Worm (Caenorhabditis elegans) whole organism, L4 larva: ENCODE data around the gene M02F4.1.

Experiments
- D1046.2 ChIP-seq: fragments of 200-800 bp; sonication (Bioruptor generic); IDR thresholded peaks from 2 replicates; pipeline ENCODE4 v1.3.6; 2022; ENCODE audit warnings: missing genetic modification characterization, missing compliant biosample characterization
- F10B5.3 ChIP-seq: sonication (generic microtip); optimal IDR thresholded peaks from 2 replicates; lab custom pipeline; 2016; ENCODE audit warnings: mild to moderate bottlenecking, missing genetic modification characterization, missing compliant biosample characterization
- T20F7.1 ChIP-seq: fragments of 200-800 bp; sonication (Bioruptor generic); optimal IDR thresholded peaks from 2 replicates; lab custom pipeline; 2018; ENCODE audit warnings: mild to moderate bottlenecking, missing genetic modification characterization, missing compliant biosample characterization
- T26A8.4 ChIP-seq: fragments of 200-800 bp; sonication (Bioruptor generic); IDR thresholded peaks from 2 replicates; pipeline ENCODE4 v1.3.6; 2022; ENCODE audit warnings: missing genetic modification characterization, missing compliant biosample characterization
- aha-1 ChIP-seq: fragments of 150-350 bp; peaks from one replicate; lab custom pipeline; 2014; ENCODE audit warnings: missing biosample characterization, missing genetic modification characterization
- aly-2 ChIP-seq: sonication (generic microtip); optimal IDR thresholded peaks from 2 replicates; lab custom pipeline; 2018; ENCODE audit warnings: missing biosample characterization, missing genetic modification characterization
- ceh-28 ChIP-seq: fragments of 150-350 bp; optimal IDR thresholded peaks from 2 replicates; lab custom pipeline; 2014; ENCODE audit warnings: missing biosample characterization, missing genetic modification reagents, missing genetic modification characterization
- daf-16 ChIP-seq, 3 experiments: sonication (generic microtip); optimal IDR thresholded peaks; 2 replicates each; lab custom pipeline; 2016 to 2017; ENCODE audit warnings: missing genetic modification characterization in 3 of 3, missing genetic modification reagents in 3 of 3, mild to moderate bottlenecking in 2 of 3, missing compliant biosample characterization in 2 of 3, missing biosample characterization in 1 of 3, moderate library complexity in 1 of 3
- dmd-6 ChIP-seq: fragments of 200-800 bp; sonication (Bioruptor generic); IDR thresholded peaks from 2 replicates; pipeline ENCODE4 v1.3.6; 2022; ENCODE audit warnings: missing genetic modification reagents, missing genetic modification characterization, missing compliant biosample characterization
- dpl-1 ChIP-seq: fragments of 150-350 bp; optimal IDR thresholded peaks from 2 replicates; lab custom pipeline; 2014; ENCODE audit warnings: missing biosample characterization, missing genetic modification reagents, missing genetic modification characterization
- fos-1 ChIP-seq: fragments of 150-350 bp; optimal IDR thresholded peaks from 2 replicates; lab custom pipeline; 2014; ENCODE audit warnings: missing biosample characterization, missing genetic modification characterization
- gei-8 ChIP-seq: fragments of 200-800 bp; sonication (Bioruptor generic); optimal IDR thresholded peaks from 2 replicates; lab custom pipeline; 2018; ENCODE audit warnings: mild to moderate bottlenecking, missing genetic modification characterization, missing compliant biosample characterization
- hmg-1.1 ChIP-seq: fragments of 200-800 bp; sonication (Bioruptor generic); IDR thresholded peaks from 2 replicates; pipeline ENCODE4 v1.3.6; 2022; ENCODE audit warnings: missing genetic modification reagents, missing genetic modification characterization, missing compliant biosample characterization
- jun-1 ChIP-seq: fragments of 150-350 bp; optimal IDR thresholded peaks from 2 replicates; lab custom pipeline; 2014; ENCODE audit warnings: missing biosample characterization, missing genetic modification reagents, missing genetic modification characterization
- lim-7 ChIP-seq: fragments of 200-800 bp; sonication (Bioruptor generic); IDR thresholded peaks from 2 replicates; pipeline ENCODE4 v1.3.6; 2022; ENCODE audit warnings: missing genetic modification characterization, missing compliant biosample characterization
- lin-15B ChIP-seq: fragments of 150-350 bp; sonication (generic microtip); optimal IDR thresholded peaks from 3 replicates; lab custom pipeline; 2014; ENCODE audit warnings: missing biosample characterization, missing genetic modification characterization
- lsy-2 ChIP-seq, 2 experiments: fragments of 150-350 bp in 1 of 2; sonication (generic microtip) in 1 of 2; optimal IDR thresholded peaks; 2 replicates each; lab custom pipeline; 2014 to 2017; ENCODE audit warnings: missing biosample characterization in 2 of 2, missing genetic modification characterization in 2 of 2
- madf-9 ChIP-seq: fragments of 200-800 bp; sonication (Bioruptor generic); conservative IDR thresholded peaks from 2 replicates; pipeline ENCODE4 v1.3.6; 2022; ENCODE audit warnings: missing genetic modification reagents, missing genetic modification characterization, missing compliant biosample characterization
- mdt-29 ChIP-seq: fragments of 200-800 bp; sonication (Bioruptor generic); IDR thresholded peaks from 2 replicates; pipeline ENCODE4 v1.3.6; 2022; ENCODE audit warnings: missing genetic modification reagents, missing genetic modification characterization, missing compliant biosample characterization
- mep-1 ChIP-seq: fragments of 150-350 bp; sonication (generic microtip); optimal IDR thresholded peaks from 3 replicates; lab custom pipeline; 2014; ENCODE audit warnings: missing biosample characterization, missing genetic modification characterization
- mes-2 ChIP-seq: sonication (generic microtip); optimal IDR thresholded peaks from 2 replicates; lab custom pipeline; 2016; ENCODE audit warnings: missing genotype, mild to moderate bottlenecking, missing genetic modification characterization, missing compliant biosample characterization; ENCODE audit not compliant: poor library complexity, severe bottlenecking
- nhr-10 ChIP-seq: fragments of 150-350 bp; optimal IDR thresholded peaks from 2 replicates; lab custom pipeline; 2014; ENCODE audit warnings: missing biosample characterization, missing genetic modification characterization
- nhr-102 ChIP-seq: sonication (generic microtip); optimal IDR thresholded peaks from 2 replicates; lab custom pipeline; 2016; ENCODE audit warnings: mild to moderate bottlenecking, missing genetic modification characterization, moderate library complexity, missing compliant biosample characterization
- nhr-111 ChIP-seq: fragments of 200-800 bp; sonication (Bioruptor generic); optimal IDR thresholded peaks from 2 replicates; lab custom pipeline; 2018; ENCODE audit warnings: mild to moderate bottlenecking, missing genetic modification characterization, missing compliant biosample characterization
- nhr-25 ChIP-seq: sonication (generic microtip); optimal IDR thresholded peaks from 2 replicates; lab custom pipeline; 2017; ENCODE audit warnings: missing genetic modification characterization, mild to moderate bottlenecking, missing compliant biosample characterization, antibody characterized with exemption, moderate library complexity, borderline replicate concordance; ENCODE audit not compliant: insufficient read depth
- nhr-48 ChIP-seq: sonication (generic microtip); optimal IDR thresholded peaks from 2 replicates; lab custom pipeline; 2016; ENCODE audit warnings: mild to moderate bottlenecking, missing genetic modification characterization, missing compliant biosample characterization
- nhr-6 ChIP-seq: fragments of 150-350 bp; optimal IDR thresholded peaks from 2 replicates; lab custom pipeline; 2014; ENCODE audit warnings: missing biosample characterization, missing genetic modification characterization
- nhr-76 ChIP-seq: fragments of 150-350 bp; optimal IDR thresholded peaks from 2 replicates; lab custom pipeline; 2014; ENCODE audit warnings: missing biosample characterization, missing genetic modification characterization
- nhr-77 ChIP-seq: fragments of 150-350 bp; optimal IDR thresholded peaks from 2 replicates; lab custom pipeline; 2014; ENCODE audit warnings: missing biosample characterization, missing genetic modification characterization
- saeg-2 ChIP-seq: fragments of 200-800 bp; sonication (Bioruptor generic); IDR thresholded peaks from 2 replicates; pipeline ENCODE4 v1.3.6; 2022; ENCODE audit warnings: missing genetic modification reagents, missing genetic modification characterization, missing compliant biosample characterization
- set-16 ChIP-seq: fragments of 200-800 bp; sonication (Bioruptor generic); IDR thresholded peaks from 2 replicates; pipeline ENCODE4 v1.3.6; 2022; ENCODE audit warnings: missing genetic modification reagents, missing genetic modification characterization, missing compliant biosample characterization
- skn-1 ChIP-seq: fragments of 150-350 bp; optimal IDR thresholded peaks from 2 replicates; lab custom pipeline; 2014; ENCODE audit warnings: missing biosample characterization, missing genetic modification characterization
- spr-3 ChIP-seq: fragments of 200-800 bp; sonication (Bioruptor generic); optimal IDR thresholded peaks from 2 replicates; lab custom pipeline; 2018; ENCODE audit warnings: mild to moderate bottlenecking, missing genetic modification characterization, missing compliant biosample characterization
- tra-1 ChIP-seq: fragments of 200-800 bp; sonication (Bioruptor generic); IDR thresholded peaks from 2 replicates; pipeline ENCODE4 v1.3.6; 2022; ENCODE audit warnings: missing genetic modification reagents, missing genetic modification characterization, missing compliant biosample characterization
- unc-130 ChIP-seq: sonication (generic microtip); optimal IDR thresholded peaks from 2 replicates; lab custom pipeline; 2016; ENCODE audit warnings: missing genetic modification reagents, missing genetic modification characterization, missing compliant biosample characterization
- unc-39 ChIP-seq: sonication (generic microtip); optimal IDR thresholded peaks from 2 replicates; lab custom pipeline; 2017; ENCODE audit warnings: missing biosample characterization, missing genetic modification characterization
- zfp-2 ChIP-seq: sonication (generic microtip); optimal IDR thresholded peaks from 2 replicates; lab custom pipeline; 2016; ENCODE audit warnings: mild to moderate bottlenecking, missing genetic modification characterization, missing compliant biosample characterization
- zip-11 ChIP-seq: fragments of 200-800 bp; sonication (Bioruptor generic); IDR thresholded peaks from 2 replicates; pipeline ENCODE4 v1.3.6; 2022; ENCODE audit warnings: missing genetic modification characterization, missing compliant biosample characterization
- zip-2 ChIP-seq: fragments of 150-350 bp; optimal IDR thresholded peaks from 2 replicates; lab custom pipeline; 2014; ENCODE audit warnings: missing biosample characterization, missing genetic modification characterization

Gene M02F4.1

DNA sequence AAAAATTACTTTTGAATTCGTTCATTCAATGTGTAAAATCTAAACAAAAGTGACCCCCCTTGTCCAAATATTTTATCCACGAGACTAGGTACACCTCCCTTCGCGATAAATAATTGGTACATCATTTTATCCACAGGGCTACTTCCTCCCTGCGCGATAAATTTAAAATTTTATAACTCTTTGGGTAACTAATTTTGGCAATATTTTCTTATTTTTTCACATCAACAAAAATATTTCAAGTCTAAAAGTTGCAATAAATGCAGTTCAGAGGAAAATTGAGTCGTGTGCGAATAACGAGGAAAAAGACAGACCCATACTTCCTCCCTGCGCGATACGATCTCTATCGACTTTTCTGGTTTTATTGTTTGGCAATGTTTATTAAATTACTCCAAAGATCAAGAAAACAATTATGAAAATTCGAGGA is 31.9 kb downstream of the M02F4.1 start (continued):
- TF ChIP-seq mep-1 (tag; lab: Kevin White, UChicago) (peak; percentile 100), dmd-6 (GFP tag; lab: Robert Waterston, UW) (peak; percentile 97), jun-1 (tag; lab: Kevin White, UChicago) (peak; percentile 98), saeg-2 (peak; percentile 97)
- TF ChIP-seq, all 104 proteins: peak for 91

DNA sequence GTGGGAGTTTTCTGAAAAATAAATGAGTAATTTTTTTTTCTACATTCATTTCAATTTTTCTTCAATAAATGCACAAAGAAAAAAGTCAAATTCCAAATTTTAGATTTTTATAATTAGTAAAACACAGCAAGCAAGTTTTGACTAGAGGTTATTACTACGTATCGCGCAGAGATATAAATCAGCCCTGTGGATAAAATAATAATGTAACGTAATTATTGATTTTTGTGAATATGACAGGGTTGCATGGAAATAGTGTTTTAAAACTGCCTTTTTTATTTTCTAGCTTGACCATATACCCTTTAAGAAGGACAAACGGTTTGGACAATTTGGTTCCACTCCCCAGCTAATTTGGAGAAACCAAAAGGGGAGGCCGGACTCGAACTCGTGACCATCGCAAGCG is 32.6 kb downstream of the M02F4.1 start:
- peak; percentile 68 for TF ChIP-seq aha-1 (tag; lab: Kevin White, UChicago)
- TF ChIP-seq nhr-77 (tag; lab: Kevin White, UChicago): peak; percentile 28
- no peak for TF ChIP-seq zip-2 (tag; lab: Kevin White, UChicago)
- TF ChIP-seq nhr-48 (tag; lab: Kevin White, UChicago): no peak
- peak; percentile 39 for TF ChIP-seq ceh-28
- TF ChIP-seq zip-11: no peak
- 0 out of 2 replicates have a peak, but pooled peaks have one; percentile 8 for TF ChIP-seq madf-9 (GFP tag; lab: Robert Waterston, UW)

DNA sequence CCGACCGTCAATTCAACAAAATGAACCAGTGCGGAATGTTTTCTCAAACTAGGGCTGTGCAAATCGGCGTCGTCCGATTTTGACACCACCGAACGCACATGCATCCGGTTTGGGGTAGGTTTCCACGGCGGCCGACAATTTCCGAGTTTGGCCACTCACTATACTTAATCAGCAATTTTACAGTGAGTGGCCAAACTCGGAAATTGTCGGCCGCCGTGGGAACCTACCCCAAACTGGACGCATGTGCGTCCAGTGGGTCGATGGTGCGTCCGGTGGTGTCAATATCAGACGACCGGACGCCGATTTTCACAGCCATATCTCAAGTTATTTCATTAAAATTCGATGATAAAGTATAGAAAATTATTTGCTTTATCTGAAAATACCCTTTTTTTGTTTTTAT is 38.8 kb downstream of the M02F4.1 start:
- no peak for TF ChIP-seq lim-7 (GFP tag; lab: Robert Waterston, UW)
- TF ChIP-seq aly-2 (tag; lab: Kevin White, UChicago): no peak
- no peak for TF ChIP-seq hmg-1.1 (GFP tag; lab: Robert Waterston, UW)
- TF ChIP-seq gei-8: no peak
- TF ChIP-seq unc-130: no peak
- TF ChIP-seq T26A8.4 (GFP tag; lab: Robert Waterston, UW): no peak
- TF ChIP-seq nhr-76 (tag; lab: Kevin White, UChicago): no peak
- TF ChIP-seq mdt-29 (GFP tag; lab: Robert Waterston, UW): no peak
- no peak for TF ChIP-seq lin-15B
- TF ChIP-seq saeg-2: no peak
- TF ChIP-seq skn-1: no peak
- TF ChIP-seq spr-3: no peak
- no peak for TF ChIP-seq D1046.2 (GFP tag; lab: Robert Waterston, UW)
- TF ChIP-seq nhr-102: no peak
- TF ChIP-seq tra-1 (GFP tag; lab: Robert Waterston, UW): no peak
- TF ChIP-seq nhr-6 (tag; lab: Kevin White, UChicago): no peak

DNA sequence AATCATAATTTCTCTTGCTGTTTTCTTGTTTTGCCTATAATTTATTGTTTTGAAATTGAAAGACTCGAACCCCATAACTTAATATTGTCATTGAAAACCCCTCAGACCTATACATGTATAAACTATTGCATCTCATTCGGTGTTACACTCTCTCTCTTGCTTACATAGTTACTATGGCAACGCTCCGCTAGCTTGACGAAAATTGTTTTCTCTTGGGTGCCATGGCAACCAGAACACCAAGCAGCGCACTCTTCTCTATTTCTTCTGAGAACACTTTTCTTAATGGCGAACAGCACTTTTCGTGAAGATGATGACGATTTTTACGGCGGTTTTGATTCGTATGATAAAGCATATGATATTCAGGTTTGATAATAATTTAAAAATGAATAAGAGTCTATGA is 44.9 kb downstream of the M02F4.1 start, which contains the start of gene osm-5:
osm-5 (plus strand) TSS at position 268 of the 400 bp plus-strand sequence.
- TF ChIP-seq aly-2 (tag; lab: Kevin White, UChicago) (no peak), nhr-10 (no peak), set-16 (GFP tag; lab: Robert Waterston, UW) (no peak), F10B5.3 (tag; lab: Kevin White, UChicago) (no peak), T20F7.1 (GFP tag; lab: Kevin White, UChicago) (no peak), mdt-29 (GFP tag; lab: Robert Waterston, UW) (no peak), unc-39 (tag; lab: Kevin White, UChicago) (no peak), dmd-6 (GFP tag; lab: Robert Waterston, UW) (no peak), mes-2 (tag; lab: Kevin White, UChicago) (no peak), nhr-25 (tag; lab: Kevin White, UChicago) (no peak), nhr-111 (no peak), daf-16 (GFP tag; optimal IDR thresholded peaks at IDR 0.05; lab: Kevin White, UChicago) (no peak), daf-16 (tag; optimal IDR thresholded peaks at IDR 0.05; lab: Kevin White, UChicago) (no peak), dpl-1 (GFP tag; lab: Kevin White, UChicago) (no peak), fos-1 (tag; lab: Kevin White, UChicago) (no peak), tra-1 (GFP tag; lab: Robert Waterston, UW) (no peak), nhr-76 (tag; lab: Kevin White, UChicago) (no peak), unc-130 (no peak), zfp-2 (no peak), lsy-2 (tag; optimal IDR thresholded peaks at IDR 0.05; lab: Kevin White, UChicago) (no peak)
- TF ChIP-seq, all 104 proteins: peak for 0
